Worm (Caenorhabditis elegans) whole organism, L4 larva: ENCODE measurements around the gene sru-45.

ENCODE experiments used
- pha-4 ChIP-seq, 2 experiments: fragments of 150-350 bp in 1 of 2; fragments of 200-800 bp in 1 of 2; sonication (Bioruptor generic) in 1 of 2; IDR thresholded peaks in 1 of 2; optimal IDR thresholded peaks in 1 of 2; 2 replicates each; pipeline versions ENCODE4 v1.3.6 to Lab custom; 2014 to 2022; ENCODE audit warnings: missing genetic modification characterization in 2 of 2, missing genetic modification reagents in 2 of 2, missing biosample characterization in 1 of 2, missing compliant biosample characterization in 1 of 2
- snpc-4 ChIP-seq: fragments of 150-350 bp; optimal IDR thresholded peaks from 2 replicates; lab custom pipeline; 2014; ENCODE audit warnings: missing biosample characterization, missing genetic modification characterization

ce11 chrV:16550680-16551079 lies 15.1 kb upstream of the sru-45 start, which contains the start of gene srbc-65:
- no peak for TF ChIP-seq pha-4 (GFP tag; IDR thresholded peaks at IDR 0.05; lab: Robert Waterston, UW)
- TF ChIP-seq pha-4 (tag; optimal IDR thresholded peaks at IDR 0.05; lab: Kevin White, UChicago) = no peak
- TF ChIP-seq snpc-4 (tag; lab: Kevin White, UChicago) = no peak
